Fruit fly (Drosophila melanogaster) whole organism, wandering third instar larva: ENCODE results near the gene Faf2.

Source experiments
- Abd-B ChIP-seq: fragments of >200 bp; optimal IDR thresholded peaks from 2 replicates; lab custom pipeline; 2017; ENCODE audit warnings: missing biosample characterization, missing genetic modification characterization
- CG32264 ChIP-seq: fragments of 200-800 bp; sonication (Bioruptor generic); optimal IDR thresholded peaks from 2 replicates; lab custom pipeline; 2016; ENCODE audit warnings: missing biosample characterization, missing genetic modification characterization
- CG9705 ChIP-seq: fragments of 200-800 bp; sonication (Bioruptor generic); optimal IDR thresholded peaks from 2 replicates; lab custom pipeline; 2018; ENCODE audit warnings: missing biosample characterization, mild to moderate bottlenecking, missing genetic modification characterization
- Dif ChIP-seq: fragments of 200-275, 200-300 bp; sonication (Bioruptor generic); optimal IDR thresholded peaks from 2 replicates; lab custom pipeline; 2018; ENCODE audit warnings: missing biosample characterization, missing genetic modification characterization; ENCODE audit not compliant: partially characterized antibody
- GATAd ChIP-seq: sonication (Bioruptor generic); optimal IDR thresholded peaks from 2 replicates; lab custom pipeline; 2016; ENCODE audit warnings: missing biosample characterization, missing genetic modification characterization
- HLH106 ChIP-seq: fragments of 200-800 bp; optimal IDR thresholded peaks from 3 replicates; lab custom pipeline; 2019; ENCODE audit warnings: missing biosample characterization, mild to moderate bottlenecking, missing genetic modification characterization, moderate library complexity
- Hnf4 ChIP-seq: fragments of 200-800 bp; sonication (Bioruptor generic); optimal IDR thresholded peaks from 2 replicates; lab custom pipeline; 2016; ENCODE audit warnings: missing biosample characterization, mild to moderate bottlenecking, missing genetic modification characterization
- Hr78 ChIP-seq: fragments of >200 bp; optimal IDR thresholded peaks from 2 replicates; lab custom pipeline; 2017; ENCODE audit warnings: missing biosample characterization, missing genetic modification characterization
- Hr83 ChIP-seq: fragments of 200-300 bp; sonication (Bioruptor generic); optimal IDR thresholded peaks from 2 replicates; lab custom pipeline; 2016; ENCODE audit warnings: missing biosample characterization, mild to moderate bottlenecking, missing genetic modification characterization, moderate library complexity; ENCODE audit not compliant: poor library complexity, severe bottlenecking
- Jra ChIP-seq: sonication (Bioruptor generic); optimal IDR thresholded peaks from 2 replicates; lab custom pipeline; 2016; ENCODE audit warnings: missing biosample characterization, missing genetic modification characterization
- Mio ChIP-seq: sonication (Bioruptor generic); optimal IDR thresholded peaks from 2 replicates; lab custom pipeline; 2016; ENCODE audit warnings: missing biosample characterization, missing genetic modification characterization
- Myc ChIP-seq: fragments of >200 bp; optimal IDR thresholded peaks from 2 replicates; lab custom pipeline; 2017
- OdsH ChIP-seq: fragments of 200-800 bp; sonication (Bioruptor generic); optimal IDR thresholded peaks from 2 replicates; lab custom pipeline; 2016; ENCODE audit warnings: missing biosample characterization, mild to moderate bottlenecking, missing genetic modification characterization
- Rel ChIP-seq, 2 experiments: fragments of 200-800 bp; sonication (Bioruptor generic) in 1 of 2; optimal IDR thresholded peaks; 2 replicates in 1 of 2; 3 replicates in 1 of 2; lab custom pipeline; 2016 to 2019; ENCODE audit warnings: mild to moderate bottlenecking in 2 of 2, missing biosample characterization in 2 of 2, missing genetic modification characterization in 2 of 2, moderate library complexity in 1 of 2
- Vsx2 ChIP-seq: fragments of 200-300, 225-300 bp; sonication (Bioruptor generic); optimal IDR thresholded peaks from 2 replicates; lab custom pipeline; 2018; ENCODE audit warnings: missing biosample characterization, missing genetic modification characterization; ENCODE audit not compliant: partially characterized antibody
- br ChIP-seq: fragments of 200-800 bp; sonication (Bioruptor generic); optimal IDR thresholded peaks from 2 replicates; lab custom pipeline; 2016; ENCODE audit warnings: missing biosample characterization, missing genetic modification characterization
- brk ChIP-seq: fragments of 200-800 bp; sonication (Bioruptor generic); optimal IDR thresholded peaks from 2 replicates; lab custom pipeline; 2016; ENCODE audit warnings: missing biosample characterization, mild to moderate bottlenecking, missing genetic modification characterization
- dl ChIP-seq, 2 experiments: fragments of 175-275, 200-275 bp in 1 of 2; fragments of 200-275 bp in 1 of 2; sonication (Bioruptor generic); optimal IDR thresholded peaks; lab custom pipeline; 2018; ENCODE audit warnings: mild to moderate bottlenecking in 2 of 2, missing biosample characterization in 2 of 2, missing genetic modification characterization in 2 of 2, moderate library complexity in 2 of 2; ENCODE audit not compliant: partially characterized antibody in 2 of 2, insufficient read depth in 1 of 2
- dmrt93B ChIP-seq: fragments of 200-800 bp; sonication (Bioruptor generic); optimal IDR thresholded peaks from 2 replicates; lab custom pipeline; 2018; ENCODE audit warnings: missing biosample characterization, mild to moderate bottlenecking, missing genetic modification characterization
- ey ChIP-seq: fragments of 200-800 bp; sonication (Bioruptor generic); optimal IDR thresholded peaks from 2 replicates; lab custom pipeline; 2016; ENCODE audit warnings: missing biosample characterization, missing genetic modification characterization
- foxo ChIP-seq, 2 experiments: fragments of 200-800 bp; sonication (Bioruptor generic); optimal IDR thresholded peaks; 2 replicates in 1 of 2; 3 replicates in 1 of 2; lab custom pipeline; 2016 to 2017; ENCODE audit warnings: missing biosample characterization in 2 of 2, missing genetic modification characterization in 2 of 2
- fru ChIP-seq: fragments of 200-800 bp; sonication (Bioruptor generic); optimal IDR thresholded peaks from 3 replicates; lab custom pipeline; 2016; ENCODE audit warnings: missing biosample characterization, mild to moderate bottlenecking, missing genetic modification characterization
- jim ChIP-seq: fragments of 175-275, 200-325 bp; sonication (Bioruptor generic); optimal IDR thresholded peaks from 2 replicates; lab custom pipeline; 2016; ENCODE audit warnings: missing biosample characterization, mild to moderate bottlenecking, missing genetic modification characterization
- lola ChIP-seq: fragments of >200 bp; optimal IDR thresholded peaks from 2 replicates; lab custom pipeline; 2017; ENCODE audit warnings: missing biosample characterization, missing genetic modification characterization
- pan ChIP-seq: fragments of >200 bp; optimal IDR thresholded peaks from 2 replicates; lab custom pipeline; 2017
- psq ChIP-seq: fragments of 200-800 bp; sonication (Bioruptor generic); optimal IDR thresholded peaks from 3 replicates; lab custom pipeline; 2017; ENCODE audit warnings: missing biosample characterization, mild to moderate bottlenecking, missing genetic modification characterization, moderate library complexity
- rgr ChIP-seq: fragments of 200-800 bp; sonication (Bioruptor generic); optimal IDR thresholded peaks from 3 replicates; lab custom pipeline; 2016; ENCODE audit warnings: missing biosample characterization, mild to moderate bottlenecking, missing genetic modification characterization
- sage ChIP-seq: fragments of 200-800 bp; sonication (Bioruptor generic); optimal IDR thresholded peaks from 2 replicates; lab custom pipeline; 2016; ENCODE audit warnings: missing biosample characterization, mild to moderate bottlenecking, missing genetic modification characterization
- woc ChIP-seq: sonication (Bioruptor generic); optimal IDR thresholded peaks from 2 replicates; lab custom pipeline; 2016; ENCODE audit warnings: missing biosample characterization, mild to moderate bottlenecking, missing genetic modification characterization

Gene Faf2

DNA sequence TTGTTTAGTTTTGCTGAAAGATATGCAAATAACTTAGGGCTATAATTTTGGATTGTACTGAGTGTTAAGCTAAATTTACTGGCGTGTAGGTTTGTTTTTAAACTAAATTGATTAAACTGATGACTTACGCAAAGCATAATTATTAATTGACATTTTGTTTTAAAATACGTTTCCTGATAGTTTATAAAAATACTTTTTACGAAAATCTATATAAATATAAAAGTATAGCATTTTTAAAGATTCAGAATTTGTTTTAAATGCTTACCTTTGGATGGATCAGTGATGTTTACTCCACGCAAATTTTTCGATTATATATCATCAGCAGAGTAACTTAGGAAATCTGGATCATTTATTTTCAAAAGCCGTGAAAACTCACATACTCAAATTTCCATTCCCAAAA lies 31.5 kb upstream of the Faf2 start, which contains the start of the genes CG42752 and CG15167:
Gene CG42752 (minus strand): TSS at position 101 of the 400 bp plus-strand sequence.
Gene CG15167 (plus strand): TSS at position 349 of the 400 bp plus-strand sequence.
- TF ChIP-seq dl (GFP tag; optimal IDR thresholded peaks at IDR 0.05; lab: Kevin White, UChicago; ENCODE audit: insufficient read depth in 1 of 2, partially characterized antibody in 2 of 2) (no peak), GATAd (GFP tag; lab: Kevin White, UChicago) (no peak), brk (GFP tag; lab: Kevin White, UChicago) (no peak), psq (no peak), ey (GFP tag; lab: Kevin White, UChicago) (no peak), HLH106 (tag; lab: Kevin White, UChicago) (no peak), fru (GFP tag; lab: Kevin White, UChicago) (no peak)

DNA sequence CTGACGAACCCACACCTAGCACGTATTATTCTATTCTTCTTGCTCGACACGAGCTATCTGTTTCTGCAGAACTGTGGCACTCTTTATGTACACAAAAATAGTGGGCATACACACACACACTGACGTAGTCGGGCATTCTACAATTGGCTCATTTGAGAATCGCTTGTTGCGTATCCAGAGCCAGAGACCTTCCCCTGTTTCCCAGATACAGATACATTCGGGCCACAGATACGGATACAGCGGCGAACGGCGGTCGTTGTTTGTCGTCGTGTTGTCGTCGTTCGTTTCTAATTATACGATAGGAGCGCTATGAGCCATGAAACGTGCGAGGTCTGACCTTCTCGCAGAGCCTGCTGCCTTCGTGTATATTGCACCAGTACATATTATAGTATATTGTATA lies 28.8 kb upstream of the Faf2 start:
- no peak for TF ChIP-seq OdsH (GFP tag; lab: Kevin White, UChicago)

DNA sequence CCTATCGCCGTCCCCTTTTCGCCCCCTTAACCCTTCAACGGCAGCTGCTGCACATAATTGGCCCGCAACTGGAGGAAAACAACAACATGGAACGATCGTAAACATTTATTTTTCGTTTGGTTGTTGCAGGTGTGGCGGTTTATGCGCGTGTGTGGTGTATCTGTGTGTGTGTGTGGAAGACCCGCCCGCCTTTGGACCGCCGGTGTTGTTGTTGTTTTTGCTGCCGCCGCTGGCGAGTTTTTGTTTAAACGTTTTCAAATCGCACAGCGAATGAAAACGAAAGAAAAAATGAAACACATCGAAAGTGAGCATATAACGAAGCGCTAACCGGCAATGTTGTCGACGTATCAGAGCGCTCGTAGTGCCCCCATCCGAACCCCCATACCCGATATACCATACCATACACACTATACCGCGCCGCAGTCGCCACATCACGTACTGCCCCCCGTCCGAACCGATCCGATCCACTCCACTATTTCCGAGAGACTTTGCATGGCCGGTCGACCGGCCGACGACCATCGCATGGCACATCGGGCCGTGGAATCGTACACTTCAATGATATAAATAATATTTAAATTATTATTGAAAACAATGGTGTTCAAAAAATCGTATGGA lies 27.2 kb upstream of the Faf2 start:
- no peak for TF ChIP-seq sage (GFP tag; lab: Kevin White, UChicago)

DNA sequence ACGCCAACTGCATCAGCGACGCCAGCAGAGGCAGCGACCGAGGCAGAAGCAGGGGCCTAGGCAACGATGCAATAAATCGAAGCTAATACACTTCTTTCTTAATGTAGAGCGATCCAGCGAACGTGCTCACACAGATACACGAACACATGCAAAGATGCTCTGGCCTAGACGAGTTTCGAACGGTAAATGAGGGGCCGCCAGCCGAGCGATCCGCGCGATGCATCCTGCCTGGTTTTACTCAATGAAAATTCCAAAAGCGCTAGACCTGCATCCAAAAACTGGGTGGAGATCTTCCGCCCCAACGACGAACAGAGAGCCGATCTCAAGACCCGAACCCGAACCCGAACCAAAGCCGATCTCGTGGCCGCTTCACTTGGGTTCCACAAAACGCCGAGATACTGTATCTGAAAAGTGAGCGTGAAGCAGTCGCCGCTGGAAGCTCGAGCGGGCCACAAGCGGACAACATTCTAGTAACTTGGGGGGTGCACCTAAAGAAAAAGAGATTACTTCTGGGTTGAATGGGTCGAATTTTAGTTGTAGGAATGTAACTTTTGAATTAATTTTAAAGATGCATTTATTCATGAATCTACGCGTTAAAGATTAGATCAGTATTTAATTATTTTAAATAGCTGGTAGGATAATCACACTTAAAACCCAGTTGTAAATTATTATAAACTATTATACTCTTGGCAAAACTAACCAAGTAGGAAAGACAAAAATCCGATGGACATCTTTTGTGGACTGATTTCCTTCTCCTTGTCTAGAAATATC lies 24.5 kb upstream of the Faf2 start:
- TF ChIP-seq Dif (peak; percentile 17), Vsx2 (peak; percentile 45), br (GFP tag; lab: Kevin White, UChicago) (no peak)
- TF ChIP-seq, all 38 proteins: peak for 2

DNA sequence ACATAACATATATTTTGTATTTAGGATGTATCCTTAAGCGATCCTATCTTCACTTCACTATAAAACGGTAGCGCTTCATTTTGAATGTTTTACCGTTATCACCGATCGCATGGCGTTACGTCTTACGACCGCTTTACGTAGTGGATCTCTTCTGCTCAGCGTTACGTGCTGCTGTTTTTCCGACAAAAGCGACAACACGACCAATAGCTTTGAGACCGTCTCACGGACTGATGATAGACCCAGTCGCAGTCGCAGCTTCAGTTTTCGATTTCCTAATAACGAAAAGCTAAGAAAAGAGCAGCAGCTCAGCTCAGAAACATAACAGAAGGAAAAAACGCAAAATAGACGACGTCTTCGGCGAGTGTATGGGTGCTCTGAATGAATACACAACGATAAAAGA lies 23.8 kb upstream of the Faf2 start, which contains the start of gene CG10348:
Gene CG10348 (minus strand): TSS at position 234 of the 400 bp plus-strand sequence.
- TF ChIP-seq Abd-B (GFP tag; lab: Kevin White, UChicago) (no peak), Myc (no peak), dmrt93B (GFP tag; lab: Kevin White, UChicago) (no peak), ey (GFP tag; lab: Kevin White, UChicago) (no peak), pan (lab: Kevin White, UChicago) (no peak), Rel (GFP tag; optimal IDR thresholded peaks at IDR 0.05; lab: Kevin White, UChicago) (no peak), Rel (tag; optimal IDR thresholded peaks at IDR 0.05; lab: Kevin White, UChicago) (no peak), Hr83 (GFP tag; lab: Kevin White, UChicago) (no peak), br (GFP tag; lab: Kevin White, UChicago) (no peak), jim (GFP tag; lab: Kevin White, UChicago) (no peak), CG32264 (GFP tag; lab: Kevin White, UChicago) (no peak), Hr78 (GFP tag; lab: Kevin White, UChicago) (no peak), rgr (no peak), woc (no peak), CG9705 (GFP tag; lab: Kevin White, UChicago) (no peak), GATAd (GFP tag; lab: Kevin White, UChicago) (no peak), Hnf4 (GFP tag; lab: Kevin White, UChicago) (no peak)

DNA sequence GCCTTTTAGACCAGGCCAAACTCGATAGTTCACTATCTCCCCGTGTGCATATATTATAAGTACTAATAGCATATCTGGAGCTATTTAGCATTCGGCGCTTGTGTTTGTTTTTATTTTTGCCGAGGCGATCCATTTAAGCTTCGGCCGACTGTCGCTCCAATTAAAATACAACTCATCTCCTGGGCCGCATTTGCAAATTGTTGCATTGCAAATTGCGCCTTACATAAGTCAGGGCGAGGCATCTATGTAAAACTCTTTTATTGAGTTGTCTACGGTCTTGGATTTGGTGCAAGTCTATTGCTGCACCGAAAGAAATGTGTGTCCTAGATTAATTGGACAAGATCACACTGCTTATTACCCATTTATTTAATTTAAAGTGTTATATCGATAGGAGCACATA lies 19.5 kb upstream of the Faf2 start:
- TF ChIP-seq ey (GFP tag; lab: Kevin White, UChicago) (no peak), sage (GFP tag; lab: Kevin White, UChicago) (no peak), Dif (no peak), jim (GFP tag; lab: Kevin White, UChicago) (no peak), dl (GFP tag; optimal IDR thresholded peaks at IDR 0.05; lab: Kevin White, UChicago; ENCODE audit: insufficient read depth in 1 of 2, partially characterized antibody in 2 of 2) (no peak), Jra (GFP tag; lab: Kevin White, UChicago) (no peak), CG32264 (GFP tag; lab: Kevin White, UChicago) (no peak), br (GFP tag; lab: Kevin White, UChicago) (no peak), rgr (no peak), lola (no peak), foxo (GFP tag; optimal IDR thresholded peaks at IDR 0.05; lab: Kevin White, UChicago) (no peak), Mio (GFP tag; lab: Kevin White, UChicago) (no peak), OdsH (GFP tag; lab: Kevin White, UChicago) (no peak)
- TF ChIP-seq, all 38 proteins: peak for 0
